Fruit fly (Drosophila melanogaster) Kc167 (cell line): ENCODE data around the gene esc.
A peak's percentile ranks its signal among the peaks of the same experiment; 100 is the strongest.

Source experiments
- Myc ChIP-seq: fragments of >200 bp; optimal IDR thresholded peaks from 2 replicates; lab custom pipeline; 2017; ENCODE audit warnings: missing external identifiers
- h ChIP-seq: fragments of >200 bp; optimal IDR thresholded peaks from 3 replicates; lab custom pipeline; 2018; ENCODE audit warnings: missing external identifiers
- insv ChIP-seq: fragments of >200 bp; optimal IDR thresholded peaks from 3 replicates; lab custom pipeline; 2018; ENCODE audit warnings: missing external identifiers
- psq ChIP-seq: fragments of >200 bp; optimal IDR thresholded peaks from 2 replicates; lab custom pipeline; 2017; ENCODE audit warnings: missing external identifiers

DNA sequence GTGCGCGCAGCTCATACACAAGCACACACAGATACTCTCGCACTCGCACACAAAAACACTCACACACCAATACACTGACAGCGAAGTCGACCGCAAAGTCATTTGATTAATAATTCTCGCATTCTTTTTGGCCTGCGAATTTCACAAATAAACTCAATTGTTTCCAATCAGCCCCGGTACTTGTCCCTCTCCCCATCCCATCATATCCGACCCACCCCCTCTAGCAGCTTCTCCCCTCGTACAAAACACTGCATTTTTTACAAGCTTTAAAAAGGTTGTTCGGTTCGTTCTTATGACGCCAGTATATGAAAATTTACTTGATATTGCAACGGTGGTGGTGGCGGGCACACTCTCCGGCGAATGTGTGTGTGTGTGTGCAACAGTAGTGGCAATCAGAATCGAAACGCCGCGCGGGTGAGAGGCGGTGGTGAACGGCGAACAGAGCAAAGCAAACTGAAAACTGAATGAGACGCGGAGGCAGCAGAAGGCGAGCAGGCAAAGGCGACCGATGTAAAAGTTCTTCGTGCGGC is 21.4 kb downstream of the esc start:
- no peak for TF ChIP-seq Myc
- TF ChIP-seq insv = no peak
- no peak for TF ChIP-seq h (lab: Kevin White, UChicago)
- TF ChIP-seq psq = peak; percentile 32
